Fruit fly (Drosophila melanogaster) whole organism, pupa: ENCODE data around the gene CG31997.

Source experiments
- CG15710 ChIP-seq: fragments of 200-800 bp; sonication (Bioruptor generic); optimal IDR thresholded peaks from 2 replicates; lab custom pipeline; 2018; ENCODE audit warnings: missing biosample characterization, mild to moderate bottlenecking, missing genetic modification characterization, moderate library complexity
- CG34367 ChIP-seq: fragments of 200-800 bp; sonication (Bioruptor generic); optimal IDR thresholded peaks from 2 replicates; lab custom pipeline; 2018; ENCODE audit warnings: missing biosample characterization, mild to moderate bottlenecking, missing genetic modification characterization
- CG4496 ChIP-seq: fragments of 200-800 bp; sonication (Bioruptor generic); IDR thresholded peaks from 3 replicates; pipeline ENCODE4 v1.3.6; 2022; ENCODE audit warnings: missing biosample characterization, missing genetic modification characterization
- CG8159 ChIP-seq: fragments of 200-800 bp; sonication (Bioruptor generic); optimal IDR thresholded peaks from 3 replicates; lab custom pipeline; 2018; ENCODE audit warnings: missing biosample characterization, mild to moderate bottlenecking, missing genetic modification characterization, moderate library complexity
- Ets98B ChIP-seq: fragments of 200-800 bp; sonication (Bioruptor generic); IDR thresholded peaks from 2 replicates; pipeline ENCODE4 v1.3.6; 2022; ENCODE audit warnings: missing biosample characterization, missing genetic modification characterization
- Snoo ChIP-seq: fragments of 200-800 bp; sonication (Bioruptor generic); optimal IDR thresholded peaks from 3 replicates; lab custom pipeline; 2017; ENCODE audit warnings: missing biosample characterization, mild to moderate bottlenecking, missing genetic modification characterization, inconsistent platforms
- gl ChIP-seq: fragments of 200-800 bp; sonication (Bioruptor generic); optimal IDR thresholded peaks from 2 replicates; lab custom pipeline; 2018; ENCODE audit warnings: missing biosample characterization, mild to moderate bottlenecking, missing genetic modification characterization
- rn ChIP-seq: fragments of 200-800 bp; sonication (Bioruptor generic); IDR thresholded peaks from 2 replicates; pipeline ENCODE4 v1.3.6; 2022; ENCODE audit warnings: missing biosample characterization, missing genetic modification characterization

- TF ChIP-seq Ets98B = no peak
- TF ChIP-seq CG15710 (tag; lab: Kevin White, UChicago) = no peak
- TF ChIP-seq rn (GFP tag; lab: Robert Waterston, UW) = no peak
- TF ChIP-seq CG8159 (tag; lab: Kevin White, UChicago) = no peak
- TF ChIP-seq gl = no peak
- no peak for TF ChIP-seq CG4496 (GFP tag; lab: Robert Waterston, UW)
- TF ChIP-seq Snoo (tag; lab: Kevin White, UChicago) = no peak
- no peak for TF ChIP-seq CG34367 (tag; lab: Kevin White, UChicago)
These were observed 24.9 kb upstream of the CG31997 start for dm6 chr4:180780-181179.
